Fruit fly (Drosophila melanogaster): Measurements from ENCODE around the gene Cyp304a1.

The Cyp304a1 gene

dm6 chr3R:12997550-12998233, 34.1 kb downstream of the Cyp304a1 start, which contains the start of the genes CG17327, CG44194 and CG7518 (continued):
- TF ChIP-seq Dek (tag; optimal IDR thresholded peaks at IDR 0.05) (peak; percentile 23), fu2 (GFP tag; optimal IDR thresholded peaks at IDR 0.05) (peak; percentile 16), Atf6 (GFP tag; IDR thresholded peaks at IDR 0.05) (no peak), Opbp (GFP tag; IDR thresholded peaks at IDR 0.05; ENCODE audit: partially characterized antibody) (peak; percentile 47; the same call in 1 of the 3 replicates), CG30403 (GFP tag; optimal IDR thresholded peaks at IDR 0.05) (peak; percentile 47), CG17829 (tag; optimal IDR thresholded peaks at IDR 0.05) (peak; percentile 47), ssp (GFP tag; IDR thresholded peaks at IDR 0.05) (peak; percentile 96), CG10959 (GFP tag; IDR thresholded peaks at IDR 0.05) (no peak), CG10654 (GFP tag; optimal IDR thresholded peaks at IDR 0.05) (peak; percentile 12), CTCF (GFP tag; optimal IDR thresholded peaks at IDR 0.05) (peak; percentile 42), Dfd (GFP tag; optimal IDR thresholded peaks at IDR 0.05) (no peak), Blimp-1 (GFP tag; optimal IDR thresholded peaks at IDR 0.05) (no peak), dati (GFP tag; IDR thresholded peaks at IDR 0.05) (no peak), B-H1 (GFP tag; IDR thresholded peaks at IDR 0.05) (no peak), gcm (GFP tag; optimal IDR thresholded peaks at IDR 0.05) (no peak), pzg (GFP tag; optimal IDR thresholded peaks at IDR 0.05) (peak; percentile 73), CG1233 (GFP tag; optimal IDR thresholded peaks at IDR 0.05) (no peak), az2 (GFP tag; optimal IDR thresholded peaks at IDR 0.05) (peak; percentile 30), ase (GFP tag; IDR thresholded peaks at IDR 0.05) (no peak), nerfin-1 (tag; optimal IDR thresholded peaks at IDR 0.05) (peak; percentile 2), emc (GFP tag; optimal IDR thresholded peaks at IDR 0.05) (no peak), CG11696 (GFP tag; IDR thresholded peaks at IDR 0.05) (no peak), tx (GFP tag; optimal IDR thresholded peaks at IDR 0.05) (peak; percentile 16), cato (GFP tag; optimal IDR thresholded peaks at IDR 0.05; ENCODE audit: borderline replicate concordance) (peak; percentile 7), CG4617 (GFP tag; optimal IDR thresholded peaks at IDR 0.05; ENCODE audit: borderline replicate concordance) (peak; percentile 58), Pdp1 (GFP tag; optimal IDR thresholded peaks at IDR 0.05) (peak; percentile 18 to 59), CG8924 (tag; optimal IDR thresholded peaks at IDR 0.05) (peak; percentile 9), CG5245 (GFP tag; optimal IDR thresholded peaks at IDR 0.05) (no peak), tap (tag; optimal IDR thresholded peaks at IDR 0.05) (no peak), CoRest (tag; optimal IDR thresholded peaks at IDR 0.05) (no peak), CG32532 (GFP tag; IDR thresholded peaks at IDR 0.05) (0 out of 2 replicates have a peak, but pooled peaks have one; percentile 12), vvl (GFP tag; IDR thresholded peaks at IDR 0.05) (peak; percentile 21; the same call in 1 of the 2 replicates), MBD-R2 (GFP tag; IDR thresholded peaks at IDR 0.05) (peak; percentile 59), trem (tag; optimal IDR thresholded peaks at IDR 0.05) (peak; percentile 38), CG12659 (GFP tag; optimal IDR thresholded peaks at IDR 0.05) (peak; percentile 70), CG16779 (GFP tag; IDR thresholded peaks at IDR 0.05) (no peak), Camta (GFP tag; optimal IDR thresholded peaks at IDR 0.05) (peak; percentile 40), Dref (GFP tag; IDR thresholded peaks at IDR 0.05) (peak; percentile 43), CG13287 (GFP tag; IDR thresholded peaks at IDR 0.05; ENCODE audit: partially characterized antibody) (peak; percentile 32), Elba2 (GFP tag; optimal IDR thresholded peaks at IDR 0.05) (no peak), BEAF-32 (GFP tag; optimal IDR thresholded peaks at IDR 0.05) (peak; percentile 77), dpn (GFP tag; optimal IDR thresholded peaks at IDR 0.05) (peak; percentile 35 to 39), usp (GFP tag; optimal IDR thresholded peaks at IDR 0.05) (no peak), Ssrp (tag; optimal IDR thresholded peaks at IDR 0.05) (peak; percentile 2), MESR4 (GFP tag; optimal IDR thresholded peaks at IDR 0.05) (peak; percentile 77), grau (tag; optimal IDR thresholded peaks at IDR 0.05) (peak; percentile 35), CG9932 (GFP tag; IDR thresholded peaks at IDR 0.05) (peak; percentile 40; the same call in 1 of the 2 replicates), CG14860 (GFP tag; IDR thresholded peaks at IDR 0.05; ENCODE audit: partially characterized antibody) (0 out of 3 replicates have a peak, but pooled peaks have one; percentile 13), CG7786 (GFP tag; optimal IDR thresholded peaks at IDR 0.05) (peak; percentile 26), CG8089 (GFP tag; optimal IDR thresholded peaks at IDR 0.05) (peak; percentile 17)
